Worm (Caenorhabditis elegans) whole organism, L4/young adult: ENCODE measurements around the gene nol-56.

Experiments
- W03F9.2 ChIP-seq: fragments of 150-350 bp; optimal IDR thresholded peaks from 2 replicates; lab custom pipeline; 2014; ENCODE audit warnings: missing biosample characterization, missing genetic modification characterization
- him-1 ChIP-seq: sonication (generic microtip); optimal IDR thresholded peaks from 2 replicates; lab custom pipeline; 2016; ENCODE audit warnings: missing genotype, missing genetic modification reagents, missing genetic modification characterization, missing compliant biosample characterization

DNA sequence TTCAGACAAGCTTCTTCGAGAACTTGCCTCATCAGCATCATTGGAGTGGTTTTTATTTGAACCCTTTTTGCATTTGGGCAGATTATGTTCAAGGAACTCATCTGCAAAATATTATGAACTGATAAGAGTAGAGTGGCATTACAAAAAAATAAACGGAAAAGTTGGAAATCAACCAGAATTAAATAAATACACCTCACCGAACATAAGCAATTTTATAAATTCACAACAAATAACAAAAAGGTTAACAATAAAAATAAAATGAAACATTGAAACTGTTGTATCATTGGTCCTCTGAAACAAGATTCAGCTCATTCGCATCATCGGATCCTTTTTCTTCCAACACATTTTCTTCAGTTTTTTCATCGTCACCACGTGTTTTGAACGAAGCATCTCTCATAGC lies 35.5 kb downstream of the nol-56 start, which contains the start of gene asps-1:
- TF ChIP-seq him-1 (tag; lab: Kevin White, UChicago) (no peak), W03F9.2 (tag; lab: Kevin White, UChicago) (no peak)
